Fruit fly (Drosophila melanogaster): ENCODE results near the gene primo-1.
A peak's percentile ranks its signal among the peaks of the same experiment; 100 is the strongest.

Gene primo-1

dm6 chr3R:13726795-13727194, 15.2 kb upstream of the primo-1 start (continued):
- TF ChIP-seq dsx (GFP tag; optimal IDR thresholded peaks at IDR 0.05; ENCODE audit: poor library complexity, severe bottlenecking) (no peak), CG3919 (GFP tag; optimal IDR thresholded peaks at IDR 0.05) (no peak), Eip78C (GFP tag) (peak; percentile 62), esn (GFP tag; optimal IDR thresholded peaks at IDR 0.05) (peak; percentile 22), Sox102F (GFP tag; optimal IDR thresholded peaks at IDR 0.05) (peak; percentile 3), Eip75B (GFP tag; optimal IDR thresholded peaks at IDR 0.05) (no peak), spab (GFP tag; optimal IDR thresholded peaks at IDR 0.05) (no peak), Hr39 (GFP tag; optimal IDR thresholded peaks at IDR 0.05) (no peak), topi (GFP tag; optimal IDR thresholded peaks at IDR 0.05) (no peak), CG15336 (GFP tag; IDR thresholded peaks at IDR 0.05) (peak; percentile 16; the same call in 1 of the 2 replicates), Smox (GFP tag; optimal IDR thresholded peaks at IDR 0.05) (no peak), CG8119 (GFP tag; IDR thresholded peaks at IDR 0.05) (0 out of 3 replicates have a peak, but pooled peaks have one; percentile 35)

DNA sequence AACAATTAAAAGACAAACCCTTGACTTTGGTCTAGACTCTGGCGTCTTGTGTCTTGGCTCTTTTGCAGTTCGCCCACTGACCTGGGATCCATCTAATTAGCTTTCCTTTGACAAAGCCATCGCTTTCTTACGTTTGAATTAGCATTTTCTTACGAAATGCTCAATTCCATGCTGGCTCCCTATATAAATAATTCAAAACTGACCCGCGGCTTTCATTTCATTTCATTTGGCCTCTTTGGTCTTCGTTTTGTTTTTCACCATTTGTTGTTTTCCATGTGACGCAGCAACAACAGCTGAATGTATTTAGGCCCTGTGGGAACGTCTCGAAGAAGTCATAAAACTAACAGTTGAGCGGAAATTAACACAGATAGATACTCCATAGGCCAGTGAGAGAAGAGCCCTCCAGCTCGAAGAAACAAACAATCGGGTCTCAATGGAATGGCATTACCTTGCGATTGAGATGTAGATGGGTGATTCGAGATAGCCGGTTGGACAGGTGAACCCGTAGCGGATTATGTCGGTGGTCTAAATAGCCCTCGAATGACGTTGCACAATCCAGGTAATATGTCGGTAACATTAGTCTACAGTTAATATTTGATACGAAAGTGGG, 12.5 kb upstream of the primo-1 start:
- TF ChIP-seq Hr38 (GFP tag; optimal IDR thresholded peaks at IDR 0.05) (no peak), CG8119 (GFP tag; IDR thresholded peaks at IDR 0.05) (no peak), CG6808 (GFP tag; optimal IDR thresholded peaks at IDR 0.05) (no peak), CG1621 (tag; optimal IDR thresholded peaks at IDR 0.05) (no peak)

dm6 chr3R:13722451-13722850, 10.8 kb upstream of the primo-1 start:
- TF ChIP-seq fd59A (GFP tag; optimal IDR thresholded peaks at IDR 0.05), result no peak

DNA sequence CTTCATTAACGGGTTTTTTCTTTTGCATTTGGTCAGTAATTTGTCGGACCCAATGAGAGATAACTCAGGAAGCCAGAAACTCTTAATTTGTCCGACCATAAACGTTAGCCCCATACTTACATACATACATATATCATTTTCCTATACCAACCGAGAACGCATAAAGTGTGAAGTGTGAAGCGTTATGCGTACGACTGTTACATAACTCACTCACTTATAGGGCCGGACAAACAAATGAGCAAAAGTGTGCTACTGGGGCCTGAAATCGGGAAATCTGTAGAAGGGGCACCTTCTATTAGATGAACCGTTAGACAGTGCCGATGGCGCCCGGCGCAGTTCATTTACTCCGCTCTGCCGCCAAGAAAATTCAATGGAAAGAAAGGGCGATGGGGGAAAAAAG, 10.4 kb upstream of the primo-1 start:
- no peak for TF ChIP-seq CG11762 (GFP tag; optimal IDR thresholded peaks at IDR 0.05; ENCODE audit: insufficient read depth)
- no peak for TF ChIP-seq Blimp-1 (GFP tag; optimal IDR thresholded peaks at IDR 0.05)
- no peak for TF ChIP-seq CG16779 (tag; optimal IDR thresholded peaks at IDR 0.05)
- TF ChIP-seq CG1621 (tag; optimal IDR thresholded peaks at IDR 0.05), result no peak
- TF ChIP-seq CG3032 (tag; optimal IDR thresholded peaks at IDR 0.05), result no peak
- TF ChIP-seq Hr4 (GFP tag; optimal IDR thresholded peaks at IDR 0.05), result no peak
- TF ChIP-seq Met (GFP tag; optimal IDR thresholded peaks at IDR 0.05), result no peak
- TF ChIP-seq dac (GFP tag; optimal IDR thresholded peaks at IDR 0.05), result no peak

dm6 chr3R:13720798-13721197, 9.2 kb upstream of the primo-1 start:
- no peak for TF ChIP-seq CG4318 (GFP tag; optimal IDR thresholded peaks at IDR 0.05)
- TF ChIP-seq Blimp-1 (GFP tag; optimal IDR thresholded peaks at IDR 0.05), result no peak
- TF ChIP-seq vri (GFP tag; optimal IDR thresholded peaks at IDR 0.05), result no peak
- TF ChIP-seq CG1621 (tag; optimal IDR thresholded peaks at IDR 0.05), result no peak
- TF ChIP-seq dac (GFP tag; optimal IDR thresholded peaks at IDR 0.05), result no peak
- no peak for TF ChIP-seq Gug (GFP tag; IDR thresholded peaks at IDR 0.05)

DNA sequence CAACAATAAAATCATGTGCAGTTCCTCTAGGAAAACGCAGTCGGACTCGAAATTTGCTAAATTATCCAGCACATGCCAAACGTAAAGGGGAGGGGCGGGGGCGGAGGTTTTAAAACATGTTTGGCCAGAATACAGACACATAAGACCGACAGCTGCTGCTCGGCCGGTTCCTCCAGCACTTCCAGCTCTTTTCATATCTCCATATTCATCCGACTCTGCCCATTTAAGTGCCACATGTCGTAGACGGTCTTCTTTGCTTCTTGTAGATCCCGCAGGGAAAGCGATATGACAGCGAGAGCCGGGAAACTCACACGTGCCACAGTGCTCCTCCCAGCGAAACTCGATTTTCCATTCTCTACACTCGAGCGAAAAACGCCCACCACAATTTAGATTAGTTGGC, 7.4 kb upstream of the primo-1 start:
- TF ChIP-seq Eip78C (GFP tag), result peak; percentile 44
- no peak for TF ChIP-seq CG6854 (GFP tag; optimal IDR thresholded peaks at IDR 0.05)
- no peak for TF ChIP-seq eg (GFP tag; IDR thresholded peaks at IDR 0.05)
- TF ChIP-seq ss (GFP tag; optimal IDR thresholded peaks at IDR 0.05), result peak in 1 of 2 experiments; percentile 12
- TF ChIP-seq CG15336 (GFP tag; IDR thresholded peaks at IDR 0.05), result no peak

- TF ChIP-seq Eip93F (GFP tag; optimal IDR thresholded peaks at IDR 0.05) (no peak), CG9139 (GFP tag; optimal IDR thresholded peaks at IDR 0.05) (no peak), Ets21C (GFP tag; optimal IDR thresholded peaks at IDR 0.05) (no peak), CG11902 (GFP tag; optimal IDR thresholded peaks at IDR 0.05) (no peak), cyc (GFP tag; optimal IDR thresholded peaks at IDR 0.05) (no peak), OdsH (GFP tag; optimal IDR thresholded peaks at IDR 0.05) (no peak), Blimp-1 (GFP tag; optimal IDR thresholded peaks at IDR 0.05) (no peak), CG10669 (GFP tag; optimal IDR thresholded peaks at IDR 0.05) (no peak)
These were observed 6.4 kb upstream of the primo-1 start, which contains the start of gene Ubc87F for dm6 chr3R:13718076-13718475. Gene Ubc87F (minus strand): TSS chr3R:13718176.
